Fruit fly (Drosophila melanogaster): ENCODE measurements around the gene hh.
A peak's percentile ranks its signal among the peaks of the same experiment; 100 is the strongest.

dm6 chr3R:23179336-23179735 lies 37.6 kb upstream of the hh start:
- no peak for TF ChIP-seq CG7101 (tag; optimal IDR thresholded peaks at IDR 0.05)
- no peak for TF ChIP-seq CG1620 (GFP tag; optimal IDR thresholded peaks at IDR 0.05)
- TF ChIP-seq Crg-1 (GFP tag; optimal IDR thresholded peaks at IDR 0.05), result no peak
- TF ChIP-seq CG33017 (tag; optimal IDR thresholded peaks at IDR 0.05), result no peak
- no peak for TF ChIP-seq bab1 (GFP tag; optimal IDR thresholded peaks at IDR 0.05)
- TF ChIP-seq Mnt (GFP tag; optimal IDR thresholded peaks at IDR 0.05), result no peak
- peak; percentile 87 for TF ChIP-seq kay (GFP tag; ENCODE audit: borderline replicate concordance)
- TF ChIP-seq cic (GFP tag; optimal IDR thresholded peaks at IDR 0.05), result no peak
- TF ChIP-seq Hr96 (GFP tag; optimal IDR thresholded peaks at IDR 0.05), result no peak
- TF ChIP-seq CG12768 (GFP tag; optimal IDR thresholded peaks at IDR 0.05), result no peak
- TF ChIP-seq CG11617 (GFP tag; optimal IDR thresholded peaks at IDR 0.05), result no peak

Data from whole organism, adult.